Worm (Caenorhabditis elegans) whole organism, early embryonic: ENCODE data around the gene C04B4.1.

ENCODE experiments used
- B0310.2 ChIP-seq: sonication (generic microtip); optimal IDR thresholded peaks from 2 replicates; lab custom pipeline; 2016; ENCODE audit warnings: mild to moderate bottlenecking, missing genetic modification characterization, missing compliant biosample characterization
- F13C5.2 ChIP-seq: sonication (generic microtip); optimal IDR thresholded peaks from 2 replicates; lab custom pipeline; 2017; ENCODE audit warnings: mild to moderate bottlenecking, missing genetic modification characterization, inconsistent platforms, missing compliant biosample characterization
- aly-1 ChIP-seq: sonication (generic microtip); optimal IDR thresholded peaks from 2 replicates; lab custom pipeline; 2016; ENCODE audit warnings: missing genetic modification characterization, missing compliant biosample characterization
- ama-1 ChIP-seq: fragments of 150-350 bp; optimal IDR thresholded peaks from 2 replicates; lab custom pipeline; 2014
- ceh-13 ChIP-seq: fragments of 200-800 bp; sonication (Bioruptor generic); optimal IDR thresholded peaks from 2 replicates; lab custom pipeline; 2018; ENCODE audit warnings: mild to moderate bottlenecking, missing genetic modification characterization, missing compliant biosample characterization
- ceh-36 ChIP-seq: sonication (generic microtip); optimal IDR thresholded peaks from 2 replicates; lab custom pipeline; 2016; ENCODE audit warnings: missing genetic modification characterization, inconsistent platforms, missing compliant biosample characterization
- ets-7 ChIP-seq: sonication (generic microtip); optimal IDR thresholded peaks from 2 replicates; lab custom pipeline; 2016; ENCODE audit warnings: missing genotype, missing genetic modification characterization, missing compliant biosample characterization
- flt-1 ChIP-seq: fragments of 200-800 bp; sonication (Bioruptor generic); IDR thresholded peaks from 2 replicates; pipeline ENCODE4 v1.3.6; 2022; ENCODE audit warnings: missing genetic modification characterization, missing compliant biosample characterization
- hmbx-1 ChIP-seq: sonication (generic microtip); optimal IDR thresholded peaks from 2 replicates; lab custom pipeline; 2016; ENCODE audit warnings: mild to moderate bottlenecking, missing genetic modification characterization, missing compliant biosample characterization
- hmg-4 ChIP-seq: fragments of 200-800 bp; sonication (Bioruptor generic); optimal IDR thresholded peaks from 2 replicates; lab custom pipeline; 2018; ENCODE audit warnings: mild to moderate bottlenecking, missing genetic modification characterization, missing compliant biosample characterization
- hnd-1 ChIP-seq: sonication (generic microtip); optimal IDR thresholded peaks from 2 replicates; lab custom pipeline; 2016; ENCODE audit warnings: missing genetic modification characterization, missing compliant biosample characterization
- pes-1 ChIP-seq: fragments of 200-800 bp; sonication (Bioruptor generic); IDR thresholded peaks from 2 replicates; pipeline ENCODE4 v1.3.6; 2022; ENCODE audit warnings: missing genetic modification reagents, missing genetic modification characterization, missing compliant biosample characterization
- scrt-1 ChIP-seq: fragments of 200-800 bp; sonication (Bioruptor generic); IDR thresholded peaks from 2 replicates; pipeline ENCODE4 v1.3.6; 2022; ENCODE audit warnings: missing genetic modification characterization, missing compliant biosample characterization
- sea-1 ChIP-seq: fragments of 200-800 bp; sonication (Bioruptor generic); conservative IDR thresholded peaks from 2 replicates; pipeline ENCODE4 v1.3.6; 2022; ENCODE audit warnings: missing genetic modification characterization, missing compliant biosample characterization
- tbx-11 ChIP-seq: fragments of 200-800 bp; sonication (Bioruptor generic); IDR thresholded peaks from 2 replicates; pipeline ENCODE4 v1.3.6; 2022; ENCODE audit warnings: missing genetic modification characterization, missing compliant biosample characterization
- tbx-37 ChIP-seq: fragments of 200-800 bp; sonication (Bioruptor generic); conservative IDR thresholded peaks from 2 replicates; pipeline ENCODE4 v1.3.6; 2022; ENCODE audit warnings: missing genetic modification reagents, missing genetic modification characterization, missing compliant biosample characterization
- tra-4 ChIP-seq: sonication (generic microtip); optimal IDR thresholded peaks from 2 replicates; lab custom pipeline; 2017; ENCODE audit warnings: missing genetic modification characterization, missing compliant biosample characterization

C04B4.1 gene

DNA sequence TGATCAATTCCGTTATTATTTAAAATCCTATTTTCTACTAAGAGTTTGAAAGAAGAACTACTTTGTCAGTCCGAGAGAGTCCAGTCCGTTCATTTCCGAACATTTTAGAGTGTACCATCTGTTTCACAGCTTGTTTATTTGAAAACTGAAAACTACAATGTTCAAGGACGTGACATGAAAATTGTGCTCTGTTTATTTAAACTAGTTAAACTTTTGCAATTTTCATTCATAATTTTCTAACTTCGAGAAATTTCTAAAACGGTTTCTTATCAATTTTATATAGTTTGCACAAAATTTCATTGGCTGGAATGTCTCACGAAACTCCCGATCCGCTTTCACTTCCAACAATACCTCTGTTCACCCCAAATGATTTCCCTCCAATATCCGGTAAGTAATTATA, at the start of gene C04B4.1:
C04B4.1 (plus strand) TSS at position 301 of the 400 bp plus-strand sequence.
- TF ChIP-seq hmg-4 (no peak), ceh-13 (no peak), ets-7 (tag; lab: Kevin White, UChicago) (no peak), tbx-37 (GFP tag; lab: Robert Waterston, UW) (no peak), B0310.2 (tag; lab: Kevin White, UChicago) (no peak), aly-1 (tag; lab: Kevin White, UChicago) (no peak), pes-1 (GFP tag; lab: Robert Waterston, UW) (no peak), hmbx-1 (no peak), sea-1 (GFP tag; lab: Robert Waterston, UW) (no peak), tra-4 (tag; lab: Kevin White, UChicago) (no peak), tbx-11 (GFP tag; lab: Robert Waterston, UW) (no peak), ceh-36 (no peak), flt-1 (GFP tag; lab: Robert Waterston, UW) (no peak), hnd-1 (tag; lab: Kevin White, UChicago) (no peak), scrt-1 (GFP tag; lab: Robert Waterston, UW) (no peak), ama-1 (lab: Kevin White, UChicago) (no peak), F13C5.2 (tag; lab: Kevin White, UChicago) (no peak)

DNA sequence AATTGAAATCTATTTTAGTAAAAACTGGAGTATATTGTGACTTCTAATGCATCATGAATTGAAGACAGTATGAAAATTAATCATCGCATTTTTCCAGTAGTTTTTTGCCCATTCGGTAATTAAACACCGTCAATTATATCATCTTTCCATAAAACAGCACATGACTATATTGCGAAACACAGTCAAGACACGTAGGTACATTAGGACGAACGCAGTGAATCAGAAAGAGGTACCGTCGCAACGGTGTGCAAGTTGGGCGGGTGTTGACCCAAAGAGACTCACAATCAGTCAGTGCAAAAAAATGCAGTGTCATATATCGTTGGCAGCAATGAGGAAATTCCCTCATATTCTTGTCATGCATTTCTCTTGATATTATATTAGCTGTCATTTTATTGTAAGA, 46.2 kb upstream of the C04B4.1 start:
- TF ChIP-seq ets-7 (tag; lab: Kevin White, UChicago), result no peak
- TF ChIP-seq hmbx-1, result no peak
- TF ChIP-seq B0310.2 (tag; lab: Kevin White, UChicago), result no peak
- TF ChIP-seq tbx-11 (GFP tag; lab: Robert Waterston, UW), result no peak

DNA sequence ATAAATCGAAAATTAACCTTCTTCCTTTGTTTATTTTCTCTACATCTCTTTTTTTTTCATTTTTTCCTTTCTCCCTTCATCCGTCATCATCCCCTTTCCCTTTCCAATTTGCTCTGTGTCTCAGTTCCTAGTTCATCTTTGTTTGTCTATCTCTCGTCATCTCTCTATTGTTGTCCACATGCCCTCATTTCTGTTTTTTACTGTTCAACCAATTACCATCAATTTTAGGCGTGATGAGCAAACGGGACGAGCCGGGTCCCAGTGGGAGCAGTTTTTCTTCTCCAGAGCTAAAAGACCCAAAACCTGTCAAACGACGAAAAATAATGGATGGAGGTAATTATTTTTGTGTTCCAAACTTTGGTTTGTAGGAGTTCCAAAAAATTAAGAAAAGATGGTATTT, 45.2 kb upstream of the C04B4.1 start, which contains the start of gene C23H4.6:
C23H4.6 (plus strand) TSS at position 219 of the 400 bp plus-strand sequence.
- TF ChIP-seq tbx-37 (GFP tag; lab: Robert Waterston, UW), result no peak
- no peak for TF ChIP-seq tbx-11 (GFP tag; lab: Robert Waterston, UW)
- no peak for TF ChIP-seq ama-1 (lab: Kevin White, UChicago)

- TF ChIP-seq hnd-1 (tag; lab: Kevin White, UChicago) (no peak), scrt-1 (GFP tag; lab: Robert Waterston, UW) (no peak), B0310.2 (tag; lab: Kevin White, UChicago) (no peak), aly-1 (tag; lab: Kevin White, UChicago) (no peak), flt-1 (GFP tag; lab: Robert Waterston, UW) (no peak), tbx-37 (GFP tag; lab: Robert Waterston, UW) (no peak), ceh-13 (no peak), hmbx-1 (no peak), F13C5.2 (tag; lab: Kevin White, UChicago) (no peak), ets-7 (tag; lab: Kevin White, UChicago) (no peak), tra-4 (tag; lab: Kevin White, UChicago) (no peak), ceh-36 (no peak), pes-1 (GFP tag; lab: Robert Waterston, UW) (no peak), sea-1 (GFP tag; lab: Robert Waterston, UW) (no peak), hmg-4 (no peak), tbx-11 (GFP tag; lab: Robert Waterston, UW) (no peak), ama-1 (lab: Kevin White, UChicago) (no peak)
Observed at ce11 chrX:12241457-12241856, 39.1 kb upstream of the C04B4.1 start, which contains the start of gene cest-3. Gene cest-3 (plus strand): TSS chrX:12241646.

- no peak for TF ChIP-seq hnd-1 (tag; lab: Kevin White, UChicago)
- TF ChIP-seq aly-1 (tag; lab: Kevin White, UChicago), result no peak
- TF ChIP-seq ceh-13, result no peak
- no peak for TF ChIP-seq B0310.2 (tag; lab: Kevin White, UChicago)
- no peak for TF ChIP-seq sea-1 (GFP tag; lab: Robert Waterston, UW)
Observed at ce11 chrX:12242902-12243301, 37.7 kb upstream of the C04B4.1 start.

DNA sequence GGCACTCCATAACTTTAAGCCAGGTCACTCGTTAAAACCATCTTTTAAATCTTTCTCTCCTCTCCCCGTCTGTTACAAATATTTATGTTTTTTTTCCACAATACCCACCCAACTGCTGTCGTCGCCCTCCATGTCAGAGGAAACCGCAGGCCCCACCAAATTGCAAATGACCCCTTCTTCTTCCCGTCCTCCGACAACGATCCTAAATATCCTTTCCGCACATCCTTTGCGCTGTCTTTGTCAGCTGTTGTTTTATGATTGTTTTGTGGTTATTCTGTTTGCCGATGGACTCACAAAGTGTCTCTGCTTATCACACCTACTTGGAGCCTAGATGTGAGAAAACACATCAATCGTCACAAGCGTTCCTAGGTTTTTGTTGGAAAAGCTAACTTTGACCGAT, 32.4 kb upstream of the C04B4.1 start:
- TF ChIP-seq hmbx-1 (no peak), F13C5.2 (tag; lab: Kevin White, UChicago) (no peak), tra-4 (tag; lab: Kevin White, UChicago) (no peak), tbx-11 (GFP tag; lab: Robert Waterston, UW) (no peak), pes-1 (GFP tag; lab: Robert Waterston, UW) (no peak), flt-1 (GFP tag; lab: Robert Waterston, UW) (no peak), ceh-36 (no peak), hmg-4 (no peak), ama-1 (lab: Kevin White, UChicago) (no peak), ceh-13 (no peak), aly-1 (tag; lab: Kevin White, UChicago) (no peak), hnd-1 (tag; lab: Kevin White, UChicago) (no peak)

- TF ChIP-seq B0310.2 (tag; lab: Kevin White, UChicago) (no peak), scrt-1 (GFP tag; lab: Robert Waterston, UW) (no peak), tra-4 (tag; lab: Kevin White, UChicago) (no peak), aly-1 (tag; lab: Kevin White, UChicago) (no peak), ama-1 (lab: Kevin White, UChicago) (no peak)
Observed at ce11 chrX:12252189-12252588, 28.4 kb upstream of the C04B4.1 start.

- TF ChIP-seq B0310.2 (tag; lab: Kevin White, UChicago), result no peak
- no peak for TF ChIP-seq tbx-37 (GFP tag; lab: Robert Waterston, UW)
- TF ChIP-seq hnd-1 (tag; lab: Kevin White, UChicago), result no peak
- TF ChIP-seq sea-1 (GFP tag; lab: Robert Waterston, UW), result no peak
- no peak for TF ChIP-seq ceh-13
- TF ChIP-seq flt-1 (GFP tag; lab: Robert Waterston, UW), result no peak
- no peak for TF ChIP-seq ceh-36
- TF ChIP-seq hmbx-1, result no peak
- TF ChIP-seq hmg-4, result no peak
- no peak for TF ChIP-seq ama-1 (lab: Kevin White, UChicago)
- TF ChIP-seq pes-1 (GFP tag; lab: Robert Waterston, UW), result no peak
- no peak for TF ChIP-seq aly-1 (tag; lab: Kevin White, UChicago)
- TF ChIP-seq scrt-1 (GFP tag; lab: Robert Waterston, UW), result no peak
- TF ChIP-seq tbx-11 (GFP tag; lab: Robert Waterston, UW), result no peak
- TF ChIP-seq tra-4 (tag; lab: Kevin White, UChicago), result no peak
- TF ChIP-seq ets-7 (tag; lab: Kevin White, UChicago), result no peak
- TF ChIP-seq F13C5.2 (tag; lab: Kevin White, UChicago), result no peak
Observed at ce11 chrX:12256594-12257048, 24.0 kb upstream of the C04B4.1 start, which contains the start of gene E01G6.2. Gene E01G6.2 (plus strand): TSS chrX:12256644.
